Worm (Caenorhabditis elegans) whole organism, L4 larva: ENCODE data around the gene nhr-10.

Experiments used
- D1046.2 ChIP-seq: fragments of 200-800 bp; sonication (Bioruptor generic); IDR thresholded peaks from 2 replicates; pipeline ENCODE4 v1.3.6; 2022; ENCODE audit warnings: missing genetic modification characterization, missing compliant biosample characterization
- F10B5.3 ChIP-seq: sonication (generic microtip); optimal IDR thresholded peaks from 2 replicates; lab custom pipeline; 2016; ENCODE audit warnings: mild to moderate bottlenecking, missing genetic modification characterization, missing compliant biosample characterization
- F37D6.2 ChIP-seq: sonication (generic microtip); optimal IDR thresholded peaks from 2 replicates; lab custom pipeline; 2016; ENCODE audit warnings: mild to moderate bottlenecking, missing genetic modification characterization, missing compliant biosample characterization
- F44E2.7 ChIP-seq: fragments of 200-800 bp; sonication (Bioruptor generic); IDR thresholded peaks from 2 replicates; pipeline ENCODE4 v2.1.2; 2022; ENCODE audit warnings: missing genetic modification characterization, missing compliant biosample characterization
- R02D3.7 ChIP-seq: fragments of 150-350 bp; sonication (generic microtip); optimal IDR thresholded peaks from 3 replicates; lab custom pipeline; 2014; ENCODE audit warnings: missing biosample characterization, missing genetic modification characterization
- T20F7.1 ChIP-seq: fragments of 200-800 bp; sonication (Bioruptor generic); optimal IDR thresholded peaks from 2 replicates; lab custom pipeline; 2018; ENCODE audit warnings: mild to moderate bottlenecking, missing genetic modification characterization, missing compliant biosample characterization
- T26A8.4 ChIP-seq: fragments of 200-800 bp; sonication (Bioruptor generic); IDR thresholded peaks from 2 replicates; pipeline ENCODE4 v1.3.6; 2022; ENCODE audit warnings: missing genetic modification characterization, missing compliant biosample characterization
- Y48G9A.11 ChIP-seq: fragments of 200-800 bp; sonication (Bioruptor generic); IDR thresholded peaks from 2 replicates; pipeline ENCODE4 v1.3.6; 2022; ENCODE audit warnings: missing genetic modification reagents, missing genetic modification characterization, missing compliant biosample characterization
- Y75B8A.6 ChIP-seq: fragments of 200-800 bp; sonication (Bioruptor generic); IDR thresholded peaks from 2 replicates; pipeline ENCODE4 v1.3.6; 2022; ENCODE audit warnings: missing genetic modification reagents, missing genetic modification characterization, missing compliant biosample characterization
- ZK546.5 ChIP-seq, 2 experiments: sonication (generic microtip); optimal IDR thresholded peaks; 2 replicates each; lab custom pipeline; 2017; ENCODE audit warnings: missing biosample characterization in 2 of 2, missing genetic modification characterization in 2 of 2
- aha-1 ChIP-seq: fragments of 150-350 bp; peaks from one replicate; lab custom pipeline; 2014; ENCODE audit warnings: missing biosample characterization, missing genetic modification characterization
- arid-1 ChIP-seq: fragments of 200-800 bp; sonication (Bioruptor generic); conservative IDR thresholded peaks from 2 replicates; pipeline ENCODE4 v1.3.6; 2022; ENCODE audit warnings: missing genetic modification reagents, missing genetic modification characterization, missing compliant biosample characterization
- ceh-32 ChIP-seq: sonication (generic microtip); optimal IDR thresholded peaks from 2 replicates; lab custom pipeline; 2016; ENCODE audit warnings: mild to moderate bottlenecking, missing genetic modification characterization, missing compliant biosample characterization; ENCODE audit not compliant: poor library complexity
- ceh-44 ChIP-seq: fragments of 200-800 bp; sonication (Bioruptor generic); IDR thresholded peaks from 2 replicates; pipeline ENCODE4 v1.3.6; 2022; ENCODE audit warnings: missing genetic modification reagents, missing genetic modification characterization, missing compliant biosample characterization
- ces-1 ChIP-seq: fragments of 150-350 bp; sonication (generic microtip); optimal IDR thresholded peaks from 4 replicates; lab custom pipeline; 2014; ENCODE audit warnings: missing biosample characterization, missing genetic modification reagents, missing genetic modification characterization
- daf-16 ChIP-seq, 3 experiments: sonication (generic microtip); optimal IDR thresholded peaks; 2 replicates each; lab custom pipeline; 2016 to 2017; ENCODE audit warnings: missing genetic modification characterization in 3 of 3, missing genetic modification reagents in 3 of 3, mild to moderate bottlenecking in 2 of 3, missing compliant biosample characterization in 2 of 3, missing biosample characterization in 1 of 3, moderate library complexity in 1 of 3
- daf-19 ChIP-seq: fragments of 200-800 bp; sonication (Bioruptor generic); conservative IDR thresholded peaks from 2 replicates; pipeline ENCODE4 v1.3.6; 2022; ENCODE audit warnings: missing genetic modification characterization, missing compliant biosample characterization
- daf-8 ChIP-seq: fragments of 200-800 bp; sonication (Bioruptor generic); IDR thresholded peaks from 2 replicates; pipeline ENCODE4 v1.3.6; 2022; ENCODE audit warnings: missing genetic modification characterization, missing compliant biosample characterization
- dmd-6 ChIP-seq: fragments of 200-800 bp; sonication (Bioruptor generic); IDR thresholded peaks from 2 replicates; pipeline ENCODE4 v1.3.6; 2022; ENCODE audit warnings: missing genetic modification reagents, missing genetic modification characterization, missing compliant biosample characterization
- dmd-9 ChIP-seq: fragments of 200-800 bp; sonication (Bioruptor generic); IDR thresholded peaks from 2 replicates; pipeline ENCODE4 v1.3.6; 2022; ENCODE audit warnings: missing genetic modification reagents, missing genetic modification characterization, missing compliant biosample characterization
- dpl-1 ChIP-seq: fragments of 150-350 bp; optimal IDR thresholded peaks from 2 replicates; lab custom pipeline; 2014; ENCODE audit warnings: missing biosample characterization, missing genetic modification reagents, missing genetic modification characterization
- dve-1 ChIP-seq: sonication (generic microtip); optimal IDR thresholded peaks from 2 replicates; lab custom pipeline; 2017; ENCODE audit warnings: antibody characterized with exemption, mild to moderate bottlenecking, missing genetic modification characterization, missing compliant biosample characterization; ENCODE audit not compliant: insufficient read depth
- egl-43 ChIP-seq: fragments of 200-800 bp; sonication (Bioruptor generic); IDR thresholded peaks from 2 replicates; pipeline ENCODE4 v1.3.6; 2022; ENCODE audit warnings: missing genetic modification reagents, missing genetic modification characterization, missing compliant biosample characterization
- hlh-11 ChIP-seq: fragments of 200-800 bp; sonication (Bioruptor generic); optimal IDR thresholded peaks from 2 replicates; lab custom pipeline; 2018; ENCODE audit warnings: mild to moderate bottlenecking, missing genetic modification characterization, missing compliant biosample characterization
- hmg-1.1 ChIP-seq: fragments of 200-800 bp; sonication (Bioruptor generic); IDR thresholded peaks from 2 replicates; pipeline ENCODE4 v1.3.6; 2022; ENCODE audit warnings: missing genetic modification reagents, missing genetic modification characterization, missing compliant biosample characterization
- lin-15B ChIP-seq: fragments of 150-350 bp; sonication (generic microtip); optimal IDR thresholded peaks from 3 replicates; lab custom pipeline; 2014; ENCODE audit warnings: missing biosample characterization, missing genetic modification characterization
- lsy-2 ChIP-seq, 2 experiments: fragments of 150-350 bp in 1 of 2; sonication (generic microtip) in 1 of 2; optimal IDR thresholded peaks; 2 replicates each; lab custom pipeline; 2014 to 2017; ENCODE audit warnings: missing biosample characterization in 2 of 2, missing genetic modification characterization in 2 of 2
- mdl-1 ChIP-seq, 2 experiments: fragments of 150-350 bp in 1 of 2; sonication (generic microtip) in 1 of 2; optimal IDR thresholded peaks; 2 replicates each; lab custom pipeline; 2014 to 2017; ENCODE audit warnings: missing biosample characterization in 2 of 2, missing genetic modification characterization in 2 of 2
- mep-1 ChIP-seq: fragments of 150-350 bp; sonication (generic microtip); optimal IDR thresholded peaks from 3 replicates; lab custom pipeline; 2014; ENCODE audit warnings: missing biosample characterization, missing genetic modification characterization
- mes-2 ChIP-seq: sonication (generic microtip); optimal IDR thresholded peaks from 2 replicates; lab custom pipeline; 2016; ENCODE audit warnings: missing genotype, mild to moderate bottlenecking, missing genetic modification characterization, missing compliant biosample characterization; ENCODE audit not compliant: poor library complexity, severe bottlenecking
- mxl-2 ChIP-seq: fragments of 200-800 bp; sonication (Bioruptor generic); conservative IDR thresholded peaks from 2 replicates; pipeline ENCODE4 v1.3.6; 2022; ENCODE audit warnings: missing genetic modification reagents, missing genetic modification characterization, missing compliant biosample characterization
- nhr-10 ChIP-seq: fragments of 150-350 bp; optimal IDR thresholded peaks from 2 replicates; lab custom pipeline; 2014; ENCODE audit warnings: missing biosample characterization, missing genetic modification characterization
- nhr-25 ChIP-seq: sonication (generic microtip); optimal IDR thresholded peaks from 2 replicates; lab custom pipeline; 2017; ENCODE audit warnings: missing genetic modification characterization, mild to moderate bottlenecking, missing compliant biosample characterization, antibody characterized with exemption, moderate library complexity, borderline replicate concordance; ENCODE audit not compliant: insufficient read depth
- nhr-28 ChIP-seq: fragments of 150-350 bp; optimal IDR thresholded peaks from 2 replicates; lab custom pipeline; 2014; ENCODE audit warnings: missing biosample characterization, missing genetic modification characterization
- nhr-6 ChIP-seq: fragments of 150-350 bp; optimal IDR thresholded peaks from 2 replicates; lab custom pipeline; 2014; ENCODE audit warnings: missing biosample characterization, missing genetic modification characterization
- nhr-77 ChIP-seq: fragments of 150-350 bp; optimal IDR thresholded peaks from 2 replicates; lab custom pipeline; 2014; ENCODE audit warnings: missing biosample characterization, missing genetic modification characterization
- php-3 ChIP-seq: fragments of 200-800 bp; sonication (Bioruptor generic); IDR thresholded peaks from 2 replicates; pipeline ENCODE4 v1.3.6; 2022; ENCODE audit warnings: missing genetic modification reagents, missing genetic modification characterization, missing compliant biosample characterization
- pqm-1 ChIP-seq: sonication (generic microtip); optimal IDR thresholded peaks from 2 replicates; lab custom pipeline; 2017; ENCODE audit warnings: missing biosample characterization, missing genetic modification characterization
- rbr-2 ChIP-seq: sonication (generic microtip); optimal IDR thresholded peaks from 2 replicates; lab custom pipeline; 2016; ENCODE audit warnings: missing genotype, missing genetic modification characterization, missing compliant biosample characterization
- sdz-12 ChIP-seq: fragments of 200-800 bp; sonication (Bioruptor generic); optimal IDR thresholded peaks from 2 replicates; lab custom pipeline; 2018; ENCODE audit warnings: mild to moderate bottlenecking, missing genetic modification characterization, missing compliant biosample characterization
- tag-97 ChIP-seq: fragments of 200-800 bp; sonication (Bioruptor generic); IDR thresholded peaks from 2 replicates; pipeline ENCODE4 v1.3.6; 2022; ENCODE audit warnings: missing genetic modification characterization, missing compliant biosample characterization
- unc-62 ChIP-seq, 3 experiments: fragments of 150-350 bp in 1 of 3; sonication (generic microtip); optimal IDR thresholded peaks in 2 of 3; peaks in 1 of 3; 1 replicate in 1 of 3; 2 replicates in 2 of 3; lab custom pipeline; 2014 to 2017; ENCODE audit warnings: missing biosample characterization in 3 of 3, missing genetic modification characterization in 3 of 3, missing genetic modification reagents in 3 of 3, missing genotype in 1 of 3
- zfp-2 ChIP-seq: sonication (generic microtip); optimal IDR thresholded peaks from 2 replicates; lab custom pipeline; 2016; ENCODE audit warnings: mild to moderate bottlenecking, missing genetic modification characterization, missing compliant biosample characterization
- zfp-3 ChIP-seq: fragments of 200-800 bp; sonication (Bioruptor generic); conservative IDR thresholded peaks from 2 replicates; pipeline ENCODE4 v1.3.6; 2022; ENCODE audit warnings: missing genetic modification reagents, missing genetic modification characterization, missing compliant biosample characterization
- zip-11 ChIP-seq: fragments of 200-800 bp; sonication (Bioruptor generic); IDR thresholded peaks from 2 replicates; pipeline ENCODE4 v1.3.6; 2022; ENCODE audit warnings: missing genetic modification characterization, missing compliant biosample characterization

Gene nhr-10

ce11 chrIII:7133559-7133958 is 18.3 kb upstream of the nhr-10 start, which contains the start of the genes pot-1 and ggtb-1 (continued):
- TF ChIP-seq nhr-6 (tag; lab: Kevin White, UChicago) (no peak), dpl-1 (GFP tag; lab: Kevin White, UChicago) (peak; percentile 50), nhr-10 (tag; lab: Kevin White, UChicago) (no peak), ces-1 (no peak), lsy-2 (tag; optimal IDR thresholded peaks at IDR 0.05; lab: Kevin White, UChicago) (peak in 1 of 2 experiments; percentile 37), D1046.2 (GFP tag; lab: Robert Waterston, UW) (no peak), F10B5.3 (no peak), mes-2 (peak; percentile 46), daf-16 (GFP tag; optimal IDR thresholded peaks at IDR 0.05; lab: Kevin White, UChicago) (no peak), daf-16 (tag; optimal IDR thresholded peaks at IDR 0.05; lab: Kevin White, UChicago) (peak; percentile 29), nhr-25 (tag; lab: Kevin White, UChicago) (no peak), lin-15B (tag; lab: Kevin White, UChicago) (no peak), sdz-12 (GFP tag; lab: Kevin White, UChicago) (no peak), mdl-1 (tag; optimal IDR thresholded peaks at IDR 0.05; lab: Kevin White, UChicago) (no peak), arid-1 (no peak), ceh-44 (no peak), daf-19 (GFP tag; lab: Robert Waterston, UW) (no peak), aha-1 (tag; lab: Kevin White, UChicago) (no peak), ceh-32 (no peak), daf-8 (GFP tag; lab: Robert Waterston, UW) (no peak)

- TF ChIP-seq dmd-6 (GFP tag; lab: Robert Waterston, UW), result peak; percentile 50
Observed at ce11 chrIII:7128601-7129000, 13.4 kb upstream of the nhr-10 start, which contains the start of gene viro-2. viro-2 (plus strand) TSS chrIII:7128901.

ce11 chrIII:7124364-7124763 is 9.1 kb upstream of the nhr-10 start, which contains the start of gene B0280.2:
B0280.2 (plus strand) TSS chrIII:7124664.
- TF ChIP-seq mxl-2, result no peak
- TF ChIP-seq daf-19 (GFP tag; lab: Robert Waterston, UW), result no peak
- TF ChIP-seq ceh-32, result no peak
- TF ChIP-seq T20F7.1 (GFP tag; lab: Kevin White, UChicago), result no peak
- no peak for TF ChIP-seq egl-43 (GFP tag; lab: Robert Waterston, UW)
- no peak for TF ChIP-seq tag-97
- TF ChIP-seq hlh-11 (tag; lab: Kevin White, UChicago), result no peak
- no peak for TF ChIP-seq Y75B8A.6
- TF ChIP-seq zip-11, result no peak
- TF ChIP-seq dmd-9 (GFP tag; lab: Robert Waterston, UW), result no peak

DNA sequence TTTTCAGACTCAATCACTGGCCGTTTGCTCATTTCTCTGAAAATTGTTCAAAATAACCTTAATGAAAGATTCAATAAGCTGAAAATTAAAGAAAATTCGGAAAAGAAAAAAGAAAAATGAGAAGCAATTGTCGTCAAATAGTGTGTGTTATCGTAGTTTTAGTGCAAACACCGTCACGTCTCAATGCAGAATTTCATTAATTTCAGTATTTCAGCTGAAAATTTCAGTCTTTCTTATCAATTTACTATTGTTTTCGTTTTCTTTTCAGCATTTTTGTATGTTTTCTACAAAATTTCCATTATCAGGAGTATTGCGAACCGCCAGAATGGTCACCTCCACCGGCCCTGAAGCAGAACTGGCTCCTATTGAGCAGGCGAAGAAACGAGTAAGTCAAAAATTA is 7.6 kb upstream of the nhr-10 start, which contains the start of the genes B0280.9 and rpia-1:
TSS of gene B0280.9 (minus strand) at position 36 of the 400 bp plus-strand sequence.
TSS of gene rpia-1 (plus strand) at position 269 of the 400 bp plus-strand sequence.
- TF ChIP-seq aha-1 (tag; lab: Kevin White, UChicago) (peak; percentile 79), F44E2.7 (GFP tag; lab: Robert Waterston, UW) (no peak), ZK546.5 (tag; optimal IDR thresholded peaks at IDR 0.05; lab: Kevin White, UChicago) (no peak), zfp-2 (tag; lab: Kevin White, UChicago) (no peak), zfp-3 (GFP tag; lab: Robert Waterston, UW) (no peak), mes-2 (peak; percentile 44), F37D6.2 (tag; lab: Kevin White, UChicago) (no peak), daf-16 (GFP tag; optimal IDR thresholded peaks at IDR 0.05; lab: Kevin White, UChicago) (no peak), daf-16 (tag; optimal IDR thresholded peaks at IDR 0.05; lab: Kevin White, UChicago) (peak; percentile 72), T26A8.4 (GFP tag; lab: Robert Waterston, UW) (no peak), arid-1 (no peak), R02D3.7 (tag; lab: Kevin White, UChicago) (no peak), mep-1 (tag; lab: Kevin White, UChicago) (peak; percentile 25), Y48G9A.11 (GFP tag; lab: Robert Waterston, UW) (no peak), rbr-2 (no peak), hmg-1.1 (no peak), nhr-77 (peak; percentile 41), dve-1 (tag; lab: Kevin White, UChicago) (peak; percentile 52), zip-11 (no peak), nhr-10 (tag; lab: Kevin White, UChicago) (peak; percentile 16), php-3 (GFP tag; lab: Robert Waterston, UW) (no peak), nhr-28 (tag; lab: Kevin White, UChicago) (peak; percentile 6), pqm-1 (tag; lab: Kevin White, UChicago) (peak; percentile 23), unc-62 (GFP tag; optimal IDR thresholded peaks at IDR 0.05 in 1 of 2; lab: Kevin White, UChicago) (peak in 1 of 2 experiments; percentile 73), unc-62 (tag; optimal IDR thresholded peaks at IDR 0.05; lab: Kevin White, UChicago) (no peak)
